Worm (Caenorhabditis elegans) whole organism, L4 larva: Measurements from ENCODE around the gene twk-25.
A peak's percentile ranks its signal among the peaks of the same experiment; 100 is the strongest.

Experiments used
- R02D3.7 ChIP-seq: fragments of 150-350 bp; sonication (generic microtip); optimal IDR thresholded peaks from 3 replicates; lab custom pipeline; 2014; ENCODE audit warnings: missing biosample characterization, missing genetic modification characterization
- T26A8.4 ChIP-seq: fragments of 200-800 bp; sonication (Bioruptor generic); IDR thresholded peaks from 2 replicates; pipeline ENCODE4 v1.3.6; 2022; ENCODE audit warnings: missing genetic modification characterization, missing compliant biosample characterization
- Y105C5A.15 ChIP-seq: fragments of 200-800 bp; sonication (Bioruptor generic); IDR thresholded peaks from 2 replicates; pipeline ENCODE4 v1.3.6; 2022; ENCODE audit warnings: missing genetic modification characterization, missing compliant biosample characterization
- ZK337.2 ChIP-seq: fragments of 200-800 bp; sonication (Bioruptor generic); IDR thresholded peaks from 2 replicates; pipeline ENCODE4 v1.3.6; 2022; ENCODE audit warnings: missing genetic modification reagents, missing genetic modification characterization, missing compliant biosample characterization
- aha-1 ChIP-seq: fragments of 150-350 bp; peaks from one replicate; lab custom pipeline; 2014; ENCODE audit warnings: missing biosample characterization, missing genetic modification characterization
- aly-2 ChIP-seq: sonication (generic microtip); optimal IDR thresholded peaks from 2 replicates; lab custom pipeline; 2018; ENCODE audit warnings: missing biosample characterization, missing genetic modification characterization
- arid-1 ChIP-seq: fragments of 200-800 bp; sonication (Bioruptor generic); conservative IDR thresholded peaks from 2 replicates; pipeline ENCODE4 v1.3.6; 2022; ENCODE audit warnings: missing genetic modification reagents, missing genetic modification characterization, missing compliant biosample characterization
- ceh-32 ChIP-seq: sonication (generic microtip); optimal IDR thresholded peaks from 2 replicates; lab custom pipeline; 2016; ENCODE audit warnings: mild to moderate bottlenecking, missing genetic modification characterization, missing compliant biosample characterization; ENCODE audit not compliant: poor library complexity
- cey-2 ChIP-seq: sonication (generic microtip); optimal IDR thresholded peaks from 3 replicates; lab custom pipeline; 2017; ENCODE audit warnings: missing genetic modification characterization, mild to moderate bottlenecking, missing compliant biosample characterization, antibody characterized with exemption, borderline replicate concordance; ENCODE audit not compliant: insufficient read depth
- ctbp-1 ChIP-seq: fragments of 200-800 bp; sonication (Bioruptor generic); IDR thresholded peaks from 2 replicates; pipeline ENCODE4 v1.3.6; 2022; ENCODE audit warnings: missing genetic modification reagents, missing genetic modification characterization, missing compliant biosample characterization
- daf-16 ChIP-seq, 3 experiments: sonication (generic microtip); optimal IDR thresholded peaks; 2 replicates each; lab custom pipeline; 2016 to 2017; ENCODE audit warnings: missing genetic modification characterization in 3 of 3, missing genetic modification reagents in 3 of 3, mild to moderate bottlenecking in 2 of 3, missing compliant biosample characterization in 2 of 3, missing biosample characterization in 1 of 3, moderate library complexity in 1 of 3
- daf-8 ChIP-seq: fragments of 200-800 bp; sonication (Bioruptor generic); IDR thresholded peaks from 2 replicates; pipeline ENCODE4 v1.3.6; 2022; ENCODE audit warnings: missing genetic modification characterization, missing compliant biosample characterization
- dmd-6 ChIP-seq: fragments of 200-800 bp; sonication (Bioruptor generic); IDR thresholded peaks from 2 replicates; pipeline ENCODE4 v1.3.6; 2022; ENCODE audit warnings: missing genetic modification reagents, missing genetic modification characterization, missing compliant biosample characterization
- dmd-8 ChIP-seq: fragments of 200-800 bp; sonication (Bioruptor generic); IDR thresholded peaks from 2 replicates; pipeline ENCODE4 v1.3.6; 2022; ENCODE audit warnings: missing genetic modification characterization, missing compliant biosample characterization
- dmd-9 ChIP-seq: fragments of 200-800 bp; sonication (Bioruptor generic); IDR thresholded peaks from 2 replicates; pipeline ENCODE4 v1.3.6; 2022; ENCODE audit warnings: missing genetic modification reagents, missing genetic modification characterization, missing compliant biosample characterization
- dpl-1 ChIP-seq: fragments of 150-350 bp; optimal IDR thresholded peaks from 2 replicates; lab custom pipeline; 2014; ENCODE audit warnings: missing biosample characterization, missing genetic modification reagents, missing genetic modification characterization
- egl-43 ChIP-seq: fragments of 200-800 bp; sonication (Bioruptor generic); IDR thresholded peaks from 2 replicates; pipeline ENCODE4 v1.3.6; 2022; ENCODE audit warnings: missing genetic modification reagents, missing genetic modification characterization, missing compliant biosample characterization
- fkh-10 ChIP-seq: fragments of 150-350 bp; optimal IDR thresholded peaks from 2 replicates; lab custom pipeline; 2014; ENCODE audit warnings: missing biosample characterization, missing genetic modification reagents, missing genetic modification characterization
- gei-8 ChIP-seq: fragments of 200-800 bp; sonication (Bioruptor generic); optimal IDR thresholded peaks from 2 replicates; lab custom pipeline; 2018; ENCODE audit warnings: mild to moderate bottlenecking, missing genetic modification characterization, missing compliant biosample characterization
- hlh-11 ChIP-seq: fragments of 200-800 bp; sonication (Bioruptor generic); optimal IDR thresholded peaks from 2 replicates; lab custom pipeline; 2018; ENCODE audit warnings: mild to moderate bottlenecking, missing genetic modification characterization, missing compliant biosample characterization
- hlh-30 ChIP-seq: sonication (generic microtip); optimal IDR thresholded peaks from 2 replicates; lab custom pipeline; 2017; ENCODE audit warnings: antibody characterized with exemption, mild to moderate bottlenecking, missing genetic modification characterization, missing compliant biosample characterization; ENCODE audit not compliant: insufficient read depth
- hmg-1.1 ChIP-seq: fragments of 200-800 bp; sonication (Bioruptor generic); IDR thresholded peaks from 2 replicates; pipeline ENCODE4 v1.3.6; 2022; ENCODE audit warnings: missing genetic modification reagents, missing genetic modification characterization, missing compliant biosample characterization
- jun-1 ChIP-seq: fragments of 150-350 bp; optimal IDR thresholded peaks from 2 replicates; lab custom pipeline; 2014; ENCODE audit warnings: missing biosample characterization, missing genetic modification reagents, missing genetic modification characterization
- lin-1 ChIP-seq: fragments of 200-800 bp; sonication (Bioruptor generic); IDR thresholded peaks from 2 replicates; pipeline ENCODE4 v1.3.6; 2022; ENCODE audit warnings: missing genetic modification reagents, missing genetic modification characterization, missing compliant biosample characterization
- lin-15B ChIP-seq: fragments of 150-350 bp; sonication (generic microtip); optimal IDR thresholded peaks from 3 replicates; lab custom pipeline; 2014; ENCODE audit warnings: missing biosample characterization, missing genetic modification characterization
- lir-3 ChIP-seq: sonication (generic microtip); optimal IDR thresholded peaks from 2 replicates; lab custom pipeline; 2016; ENCODE audit warnings: mild to moderate bottlenecking, missing genetic modification characterization, missing compliant biosample characterization
- lsy-2 ChIP-seq, 2 experiments: fragments of 150-350 bp in 1 of 2; sonication (generic microtip) in 1 of 2; optimal IDR thresholded peaks; 2 replicates each; lab custom pipeline; 2014 to 2017; ENCODE audit warnings: missing biosample characterization in 2 of 2, missing genetic modification characterization in 2 of 2
- madf-5 ChIP-seq, 2 experiments: fragments of 200-800 bp; sonication (Bioruptor generic); IDR thresholded peaks; 2 replicates each; pipeline ENCODE4 v1.3.6; 2022; ENCODE audit warnings: missing compliant biosample characterization in 2 of 2, missing genetic modification characterization in 2 of 2
- mdl-1 ChIP-seq, 2 experiments: fragments of 150-350 bp in 1 of 2; sonication (generic microtip) in 1 of 2; optimal IDR thresholded peaks; 2 replicates each; lab custom pipeline; 2014 to 2017; ENCODE audit warnings: missing biosample characterization in 2 of 2, missing genetic modification characterization in 2 of 2
- mep-1 ChIP-seq: fragments of 150-350 bp; sonication (generic microtip); optimal IDR thresholded peaks from 3 replicates; lab custom pipeline; 2014; ENCODE audit warnings: missing biosample characterization, missing genetic modification characterization
- mxl-3 ChIP-seq: fragments of 200-800 bp; sonication (Bioruptor generic); optimal IDR thresholded peaks from 2 replicates; lab custom pipeline; 2018; ENCODE audit warnings: mild to moderate bottlenecking, missing genetic modification characterization, missing compliant biosample characterization
- nhr-102 ChIP-seq: sonication (generic microtip); optimal IDR thresholded peaks from 2 replicates; lab custom pipeline; 2016; ENCODE audit warnings: mild to moderate bottlenecking, missing genetic modification characterization, moderate library complexity, missing compliant biosample characterization
- nhr-11 ChIP-seq: fragments of 150-350 bp; optimal IDR thresholded peaks from 2 replicates; lab custom pipeline; 2014; ENCODE audit warnings: missing biosample characterization, missing genetic modification characterization
- nhr-111 ChIP-seq: fragments of 200-800 bp; sonication (Bioruptor generic); optimal IDR thresholded peaks from 2 replicates; lab custom pipeline; 2018; ENCODE audit warnings: mild to moderate bottlenecking, missing genetic modification characterization, missing compliant biosample characterization
- nhr-25 ChIP-seq: sonication (generic microtip); optimal IDR thresholded peaks from 2 replicates; lab custom pipeline; 2017; ENCODE audit warnings: missing genetic modification characterization, mild to moderate bottlenecking, missing compliant biosample characterization, antibody characterized with exemption, moderate library complexity, borderline replicate concordance; ENCODE audit not compliant: insufficient read depth
- nhr-28 ChIP-seq: fragments of 150-350 bp; optimal IDR thresholded peaks from 2 replicates; lab custom pipeline; 2014; ENCODE audit warnings: missing biosample characterization, missing genetic modification characterization
- nhr-6 ChIP-seq: fragments of 150-350 bp; optimal IDR thresholded peaks from 2 replicates; lab custom pipeline; 2014; ENCODE audit warnings: missing biosample characterization, missing genetic modification characterization
- pha-4 ChIP-seq, 2 experiments: fragments of 150-350 bp in 1 of 2; fragments of 200-800 bp in 1 of 2; sonication (Bioruptor generic) in 1 of 2; IDR thresholded peaks in 1 of 2; optimal IDR thresholded peaks in 1 of 2; 2 replicates each; pipeline versions ENCODE4 v1.3.6 to Lab custom; 2014 to 2022; ENCODE audit warnings: missing genetic modification characterization in 2 of 2, missing genetic modification reagents in 2 of 2, missing biosample characterization in 1 of 2, missing compliant biosample characterization in 1 of 2
- pqm-1 ChIP-seq: sonication (generic microtip); optimal IDR thresholded peaks from 2 replicates; lab custom pipeline; 2017; ENCODE audit warnings: missing biosample characterization, missing genetic modification characterization
- rbr-2 ChIP-seq: sonication (generic microtip); optimal IDR thresholded peaks from 2 replicates; lab custom pipeline; 2016; ENCODE audit warnings: missing genotype, missing genetic modification characterization, missing compliant biosample characterization
- saeg-2 ChIP-seq: fragments of 200-800 bp; sonication (Bioruptor generic); IDR thresholded peaks from 2 replicates; pipeline ENCODE4 v1.3.6; 2022; ENCODE audit warnings: missing genetic modification reagents, missing genetic modification characterization, missing compliant biosample characterization
- skn-1 ChIP-seq: fragments of 150-350 bp; optimal IDR thresholded peaks from 2 replicates; lab custom pipeline; 2014; ENCODE audit warnings: missing biosample characterization, missing genetic modification characterization
- snpc-1.2 ChIP-seq: fragments of 200-800 bp; sonication (Bioruptor generic); IDR thresholded peaks from 2 replicates; pipeline ENCODE4 v1.3.6; 2022; ENCODE audit warnings: missing genetic modification reagents, missing genetic modification characterization, missing compliant biosample characterization
- spr-1 ChIP-seq: sonication (generic microtip); optimal IDR thresholded peaks from 2 replicates; lab custom pipeline; 2016; ENCODE audit warnings: mild to moderate bottlenecking, missing genetic modification characterization, missing compliant biosample characterization
- unc-62 ChIP-seq, 3 experiments: fragments of 150-350 bp in 1 of 3; sonication (generic microtip); optimal IDR thresholded peaks in 2 of 3; peaks in 1 of 3; 1 replicate in 1 of 3; 2 replicates in 2 of 3; lab custom pipeline; 2014 to 2017; ENCODE audit warnings: missing biosample characterization in 3 of 3, missing genetic modification characterization in 3 of 3, missing genetic modification reagents in 3 of 3, missing genotype in 1 of 3

twk-25 gene

ce11 chrIV:11489077-11489476 lies 15.4 kb upstream of the twk-25 start:
- TF ChIP-seq pqm-1 (tag; lab: Kevin White, UChicago): peak; percentile 81
- TF ChIP-seq daf-8 (GFP tag; lab: Robert Waterston, UW): no peak
- TF ChIP-seq nhr-111 (GFP tag; lab: Kevin White, UChicago): no peak
- peak; percentile 72 for TF ChIP-seq nhr-28
- TF ChIP-seq daf-16 (GFP tag; optimal IDR thresholded peaks at IDR 0.05; lab: Kevin White, UChicago): no peak
- TF ChIP-seq daf-16 (tag; optimal IDR thresholded peaks at IDR 0.05; lab: Kevin White, UChicago): peak; percentile 39

DNA sequence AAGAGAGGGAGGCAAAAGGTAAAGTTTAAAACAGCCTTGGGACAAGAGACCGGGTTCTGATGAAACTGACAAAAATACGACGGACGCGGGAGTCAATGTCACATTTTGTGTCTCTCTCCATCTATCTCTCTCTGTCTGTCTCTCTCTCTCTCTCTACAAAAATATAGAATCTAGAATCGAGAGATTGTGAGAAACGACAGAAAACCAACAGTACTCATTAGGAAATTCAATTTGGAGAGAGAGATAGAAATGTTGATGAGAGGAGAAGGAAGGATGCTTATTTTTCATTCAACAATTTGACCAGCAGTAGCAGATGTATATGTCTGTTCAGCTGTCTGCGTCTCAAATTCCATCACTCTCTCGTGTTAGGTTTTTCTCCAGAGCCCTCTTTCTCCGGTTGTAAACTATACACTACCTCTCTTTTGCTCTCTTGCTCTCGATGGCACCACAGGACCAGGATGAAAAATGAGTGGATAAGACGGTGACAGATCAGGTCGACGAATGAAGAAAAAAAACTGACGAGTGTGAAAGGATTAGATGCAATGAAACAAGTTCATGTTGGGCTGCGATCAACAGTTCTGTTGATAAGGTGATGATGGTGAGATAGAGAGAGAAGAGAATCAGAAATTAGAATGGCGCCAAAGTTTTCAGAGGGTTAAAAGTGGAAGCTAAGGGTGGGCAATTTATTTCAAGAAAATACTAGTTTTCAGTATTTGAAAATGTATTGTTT lies 14.7 kb upstream of the twk-25 start:
- TF ChIP-seq pha-4 (GFP tag; IDR thresholded peaks at IDR 0.05; lab: Robert Waterston, UW) (no peak), pha-4 (tag; optimal IDR thresholded peaks at IDR 0.05; lab: Kevin White, UChicago) (no peak), snpc-1.2 (no peak), mep-1 (tag; lab: Kevin White, UChicago) (peak; percentile 69), daf-16 (GFP tag; optimal IDR thresholded peaks at IDR 0.05; lab: Kevin White, UChicago) (peak in 1 of 2 experiments; percentile 46), daf-16 (tag; optimal IDR thresholded peaks at IDR 0.05; lab: Kevin White, UChicago) (no peak), lin-1 (0 out of 2 replicates have a peak, but pooled peaks have one; percentile 24), nhr-6 (tag; lab: Kevin White, UChicago) (no peak), nhr-102 (tag; lab: Kevin White, UChicago) (no peak), arid-1 (GFP tag; lab: Robert Waterston, UW) (no peak), ctbp-1 (no peak), hlh-30 (tag; lab: Kevin White, UChicago) (peak; percentile 77), hlh-11 (peak; percentile 49), madf-5 (GFP tag; IDR thresholded peaks at IDR 0.05; lab: Robert Waterston, UW) (no peak), cey-2 (tag; lab: Kevin White, UChicago) (no peak), unc-62 (GFP tag; optimal IDR thresholded peaks at IDR 0.05 in 1 of 2; lab: Kevin White, UChicago) (peak in 1 of 2 experiments; percentile 95), unc-62 (tag; optimal IDR thresholded peaks at IDR 0.05; lab: Kevin White, UChicago) (no peak), dmd-9 (no peak), pqm-1 (tag; lab: Kevin White, UChicago) (no peak), T26A8.4 (GFP tag; lab: Robert Waterston, UW) (no peak), mdl-1 (tag; optimal IDR thresholded peaks at IDR 0.05; lab: Kevin White, UChicago) (peak; percentile 1 to 64), dmd-6 (GFP tag; lab: Robert Waterston, UW) (peak; percentile 32; the same call in 1 of the 2 replicates), lsy-2 (tag; optimal IDR thresholded peaks at IDR 0.05; lab: Kevin White, UChicago) (peak in 1 of 2 experiments; percentile 51), nhr-111 (GFP tag; lab: Kevin White, UChicago) (no peak), jun-1 (no peak), ceh-32 (tag; lab: Kevin White, UChicago) (no peak), R02D3.7 (tag; lab: Kevin White, UChicago) (no peak), nhr-25 (tag; lab: Kevin White, UChicago) (peak; percentile 66), spr-1 (tag; lab: Kevin White, UChicago) (no peak), egl-43 (GFP tag; lab: Robert Waterston, UW) (no peak), lir-3 (tag; lab: Kevin White, UChicago) (no peak), dmd-8 (GFP tag; lab: Robert Waterston, UW) (no peak), dpl-1 (GFP tag; lab: Kevin White, UChicago) (peak; percentile 16), mxl-3 (GFP tag; lab: Kevin White, UChicago) (peak; percentile 52), fkh-10 (GFP tag; lab: Kevin White, UChicago) (no peak), Y105C5A.15 (GFP tag; lab: Robert Waterston, UW) (no peak), gei-8 (GFP tag; lab: Kevin White, UChicago) (no peak), rbr-2 (tag; lab: Kevin White, UChicago) (no peak), hmg-1.1 (GFP tag; lab: Robert Waterston, UW) (0 out of 2 replicates have a peak, but pooled peaks have one; percentile 18), saeg-2 (GFP tag; lab: Robert Waterston, UW) (no peak), nhr-11 (tag; lab: Kevin White, UChicago) (peak; percentile 51), ZK337.2 (GFP tag; lab: Robert Waterston, UW) (no peak), aha-1 (peak; percentile 88), aly-2 (tag; lab: Kevin White, UChicago) (no peak), lin-15B (no peak), skn-1 (tag; lab: Kevin White, UChicago) (no peak)
